Worm (Caenorhabditis elegans) whole organism, late embryonic: ENCODE results near the gene K11H3.2.

Source experiments
- F13H6.1 ChIP-seq: sonication (generic microtip); optimal IDR thresholded peaks from 2 replicates; lab custom pipeline; 2016; ENCODE audit warnings: missing genetic modification characterization, missing compliant biosample characterization
- ceh-30 ChIP-seq: fragments of 150-350 bp; optimal IDR thresholded peaks from 2 replicates; lab custom pipeline; 2014; ENCODE audit warnings: missing biosample characterization, missing genetic modification characterization
- ceh-9 ChIP-seq: sonication (generic microtip); optimal IDR thresholded peaks from 2 replicates; lab custom pipeline; 2016; ENCODE audit warnings: mild to moderate bottlenecking, missing genetic modification characterization, inconsistent platforms, missing compliant biosample characterization
- dmd-4 ChIP-seq: sonication (generic microtip); optimal IDR thresholded peaks from 2 replicates; lab custom pipeline; 2016; ENCODE audit warnings: borderline replicate concordance, missing genetic modification characterization, missing compliant biosample characterization
- eyg-1 ChIP-seq: sonication (generic microtip); optimal IDR thresholded peaks from 2 replicates; lab custom pipeline; 2016; ENCODE audit warnings: missing genotype, missing genetic modification characterization, missing compliant biosample characterization
- lin-11 ChIP-seq: fragments of 200-800 bp; sonication (Bioruptor generic); optimal IDR thresholded peaks from 2 replicates; lab custom pipeline; 2018; ENCODE audit warnings: mild to moderate bottlenecking, missing genetic modification characterization, missing compliant biosample characterization
- nhr-232 ChIP-seq: sonication (generic microtip); optimal IDR thresholded peaks from 2 replicates; lab custom pipeline; 2016; ENCODE audit warnings: missing genetic modification characterization, missing compliant biosample characterization
- pha-2 ChIP-seq: sonication (generic microtip); optimal IDR thresholded peaks from 2 replicates; lab custom pipeline; 2017; ENCODE audit warnings: mild to moderate bottlenecking, missing genetic modification characterization, missing compliant biosample characterization
- pha-4 ChIP-seq: fragments of 150-350 bp; optimal IDR thresholded peaks from 2 replicates; lab custom pipeline; 2018; ENCODE audit warnings: missing biosample characterization, missing genetic modification reagents, missing genetic modification characterization
- pqm-1 ChIP-seq: sonication (generic microtip); optimal IDR thresholded peaks from 2 replicates; lab custom pipeline; 2016; ENCODE audit warnings: missing genetic modification characterization, missing compliant biosample characterization
- syd-9 ChIP-seq: sonication (generic microtip); optimal IDR thresholded peaks from 2 replicates; lab custom pipeline; 2016; ENCODE audit warnings: mild to moderate bottlenecking, missing genetic modification characterization, moderate library complexity, missing compliant biosample characterization
- tbx-2 ChIP-seq: sonication (generic microtip); optimal IDR thresholded peaks from 2 replicates; lab custom pipeline; 2016; ENCODE audit warnings: missing genetic modification characterization, missing compliant biosample characterization
- unc-86 ChIP-seq: sonication (generic microtip); optimal IDR thresholded peaks from 2 replicates; lab custom pipeline; 2016; ENCODE audit warnings: missing genetic modification characterization, missing compliant biosample characterization
- ztf-16 ChIP-seq: sonication (generic microtip); optimal IDR thresholded peaks from 2 replicates; lab custom pipeline; 2017; ENCODE audit warnings: missing genetic modification characterization, missing compliant biosample characterization

- no peak for TF ChIP-seq tbx-2 (tag; lab: Kevin White, UChicago)
- TF ChIP-seq pha-2 (tag; lab: Kevin White, UChicago) = no peak
- no peak for TF ChIP-seq dmd-4 (tag; lab: Kevin White, UChicago)
- no peak for TF ChIP-seq pha-4
- TF ChIP-seq ztf-16 = no peak
- no peak for TF ChIP-seq ceh-9 (tag; lab: Kevin White, UChicago)
- no peak for TF ChIP-seq unc-86 (tag; lab: Kevin White, UChicago)
- TF ChIP-seq pqm-1 (tag; lab: Kevin White, UChicago) = no peak
- no peak for TF ChIP-seq nhr-232 (tag; lab: Kevin White, UChicago)
- TF ChIP-seq eyg-1 (tag; lab: Kevin White, UChicago) = no peak
- no peak for TF ChIP-seq F13H6.1 (tag; lab: Kevin White, UChicago)
- no peak for TF ChIP-seq ceh-30
- no peak for TF ChIP-seq syd-9 (tag; lab: Kevin White, UChicago)
- TF ChIP-seq lin-11 = no peak
These were observed 39.4 kb downstream of the K11H3.2 start for ce11 chrIII:9885609-9886008.
